In the genomic region with DNA sequence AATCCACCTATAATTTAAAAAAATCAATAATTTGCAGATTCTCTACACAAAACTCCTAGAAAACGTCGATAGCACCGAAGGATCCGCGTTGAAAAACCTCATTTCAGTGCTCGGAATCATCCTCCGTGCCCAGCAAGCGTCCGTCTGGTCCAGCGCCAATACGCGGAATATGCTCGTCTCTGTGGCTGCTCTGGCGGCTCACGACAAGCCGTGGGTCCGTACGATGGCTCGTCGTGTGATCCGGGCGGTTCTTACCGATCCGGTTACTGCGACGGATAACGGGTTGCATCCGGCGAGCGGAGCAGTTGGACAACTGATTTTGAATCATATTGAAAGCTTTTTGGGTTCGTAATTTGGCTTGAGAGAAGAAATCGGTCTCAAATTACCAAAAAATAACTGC, we compare ENCODE assay signal across 3 worm cellular contexts.
TF ChIP-seq lines count a peak whose summit lies in the region.

No protein-coding gene starts in this region.

TF ChIP-seq in whole organism, L4 larva, 104 proteins besides CTCF, POLR2A, EP300 and RAD21:
- TF ChIP-seq Y75B8A.6 (GFP tag; IDR thresholded peaks at IDR 0.05; lab: Robert Waterston, UW) = no peak
- TF ChIP-seq daf-12 (tag; optimal IDR thresholded peaks at IDR 0.05; lab: Kevin White, UChicago) = no peak
- no peak for TF ChIP-seq daf-19 (GFP tag; conservative IDR thresholded peaks at IDR 0.05; lab: Robert Waterston, UW)
- no peak for TF ChIP-seq tag-97 (GFP tag; IDR thresholded peaks at IDR 0.05; lab: Robert Waterston, UW)
- TF ChIP-seq set-16 (GFP tag; IDR thresholded peaks at IDR 0.05; lab: Robert Waterston, UW) = peak; percentile 69; the same call in 1 of the 2 replicates
- no peak for TF ChIP-seq daf-16 (GFP tag; optimal IDR thresholded peaks at IDR 0.05; lab: Kevin White, UChicago)
- no peak for TF ChIP-seq daf-16 (tag; optimal IDR thresholded peaks at IDR 0.05; lab: Kevin White, UChicago)
- TF ChIP-seq hmg-1.1 (GFP tag; IDR thresholded peaks at IDR 0.05; lab: Robert Waterston, UW) = no peak

TF ChIP-seq in whole organism, midembryonic, 9 proteins besides CTCF, POLR2A, EP300 and RAD21:
- TF ChIP-seq ref-1 (GFP tag; conservative IDR thresholded peaks at IDR 0.05; lab: Robert Waterston, UW) (no peak), ztf-29 (GFP tag; IDR thresholded peaks at IDR 0.05; lab: Robert Waterston, UW) (no peak), flt-1 (GFP tag; IDR thresholded peaks at IDR 0.05; lab: Robert Waterston, UW) (no peak), T22C8.4 (GFP tag; IDR thresholded peaks at IDR 0.05; lab: Robert Waterston, UW) (peak; percentile 16; the same call in 1 of the 2 replicates), cog-1 (tag; optimal IDR thresholded peaks at IDR 0.05; lab: Kevin White, UChicago) (no peak), klf-2 (GFP tag; conservative IDR thresholded peaks at IDR 0.05; lab: Robert Waterston, UW) (no peak), med-1 (GFP tag; optimal IDR thresholded peaks at IDR 0.05; lab: Kevin White, UChicago; ENCODE audit: insufficient read depth) (no peak), tab-1 (GFP tag; IDR thresholded peaks at IDR 0.05; lab: Robert Waterston, UW) (no peak)

TF ChIP-seq in whole organism, young adult, 124 proteins besides CTCF, POLR2A, EP300 and RAD21:
- TF ChIP-seq zfh-2 (GFP tag; conservative IDR thresholded peaks at IDR 0.05; lab: Robert Waterston, UW) (peak; percentile 75), lag-1 (GFP tag; IDR thresholded peaks at IDR 0.05; lab: Robert Waterston, UW) (no peak)
